Worm (Caenorhabditis elegans): ENCODE data around the gene srw-6.

DNA sequence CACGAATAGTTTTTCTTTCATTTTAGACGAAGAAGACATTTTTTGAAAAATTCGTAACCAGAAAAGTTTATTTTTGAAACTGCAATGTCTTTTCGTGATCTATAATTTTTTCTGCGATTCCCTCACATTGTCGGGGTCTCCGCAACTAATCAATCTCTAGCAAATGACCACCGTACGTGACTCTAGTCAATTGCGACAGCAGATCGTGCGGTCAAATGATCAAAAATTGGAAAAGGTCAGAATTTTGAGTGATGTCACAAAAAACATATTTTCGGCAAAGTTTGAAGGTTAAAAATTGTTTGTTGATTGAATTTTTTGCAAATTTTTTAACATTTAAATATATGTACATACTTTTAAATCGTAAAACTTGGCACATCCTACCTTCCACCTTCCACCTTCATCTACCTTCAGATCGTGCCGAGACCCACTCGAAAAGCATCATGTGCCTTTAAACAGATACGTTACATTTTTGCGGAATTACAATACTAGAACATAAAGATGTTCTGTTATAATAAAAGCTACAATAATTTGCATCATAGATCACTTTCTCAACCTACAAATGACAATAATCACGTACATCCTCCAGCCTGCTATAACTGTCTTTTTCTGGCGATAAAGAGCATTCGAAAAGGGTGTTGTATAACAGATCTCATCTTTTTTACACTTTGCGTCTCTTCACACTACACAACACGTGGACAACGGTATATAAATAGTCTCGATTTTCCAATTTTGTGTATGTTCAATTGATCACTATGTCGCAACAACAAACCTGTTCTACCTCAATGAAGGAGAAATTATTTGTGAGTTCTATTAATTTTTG is 36.8 kb upstream of the srw-6 start, which contains the start of the genes R08E5.1 and rips-1:
- TF ChIP-seq him-1 (tag; optimal IDR thresholded peaks at IDR 0.05), result no peak
- TF ChIP-seq dao-5 (tag; optimal IDR thresholded peaks at IDR 0.05), result no peak
- TF ChIP-seq W03F9.2 (tag; optimal IDR thresholded peaks at IDR 0.05), result no peak

Measured in whole organism, L4/young adult.